Fruit fly (Drosophila melanogaster): Measurements from ENCODE around the gene CG8852.

Gene CG8852

dm6 chr2L:3475948-3476347 lies 49.0 kb upstream of the CG8852 start (continued):
- TF ChIP-seq CG5180 (GFP tag; optimal IDR thresholded peaks at IDR 0.05), result peak; percentile 47
- peak; percentile 18 for TF ChIP-seq en (GFP tag; optimal IDR thresholded peaks at IDR 0.05)
- no peak for TF ChIP-seq CG4707 (GFP tag; optimal IDR thresholded peaks at IDR 0.05)
- peak; percentile 29 for TF ChIP-seq NK7.1 (GFP tag; optimal IDR thresholded peaks at IDR 0.05)
- TF ChIP-seq CG7786 (GFP tag; optimal IDR thresholded peaks at IDR 0.05), result peak; percentile 47
- peak; percentile 82 for TF ChIP-seq CG30403 (GFP tag; optimal IDR thresholded peaks at IDR 0.05)
- TF ChIP-seq BtbVII (GFP tag; optimal IDR thresholded peaks at IDR 0.05), result peak; percentile 62
- no peak for TF ChIP-seq toy (GFP tag; IDR thresholded peaks at IDR 0.05)
- TF ChIP-seq sqz (GFP tag; optimal IDR thresholded peaks at IDR 0.05), result no peak
- peak; percentile 58; the same call in 1 of the 2 replicates for TF ChIP-seq CG32532 (GFP tag; IDR thresholded peaks at IDR 0.05)
- peak; percentile 26 for TF ChIP-seq CG12744 (GFP tag; optimal IDR thresholded peaks at IDR 0.05)
- TF ChIP-seq B-H2 (GFP tag; optimal IDR thresholded peaks at IDR 0.05), result no peak
- peak; percentile 56 for TF ChIP-seq zfh2 (GFP tag; optimal IDR thresholded peaks at IDR 0.05)
- peak; percentile 20 for TF ChIP-seq Camta (GFP tag; optimal IDR thresholded peaks at IDR 0.05)
- no peak for TF ChIP-seq zfh1 (GFP tag; IDR thresholded peaks at IDR 0.05)
- peak; percentile 55; the same call in 1 of the 3 replicates for TF ChIP-seq Dbx (GFP tag; IDR thresholded peaks at IDR 0.05)
- TF ChIP-seq TFAM (GFP tag; optimal IDR thresholded peaks at IDR 0.05), result no peak
- TF ChIP-seq CG3995 (GFP tag; optimal IDR thresholded peaks at IDR 0.05), result peak; percentile 11
- TF ChIP-seq slp2 (GFP tag; optimal IDR thresholded peaks at IDR 0.05), result peak; percentile 2
- peak; percentile 26 for TF ChIP-seq dmrt11E (tag; optimal IDR thresholded peaks at IDR 0.05)
- TF ChIP-seq bowl (GFP tag; IDR thresholded peaks at IDR 0.05), result no peak
- TF ChIP-seq cg (GFP tag; optimal IDR thresholded peaks at IDR 0.05), result no peak
- peak; percentile 53 for TF ChIP-seq CG12155 (GFP tag; optimal IDR thresholded peaks at IDR 0.05)
- TF ChIP-seq Antp (GFP tag; optimal IDR thresholded peaks at IDR 0.05), result peak; percentile 22
- peak; percentile 49; the same call in 1 of the 2 replicates for TF ChIP-seq CG14014 (GFP tag; IDR thresholded peaks at IDR 0.05)
- peak; percentile 10 for TF ChIP-seq cato (GFP tag; optimal IDR thresholded peaks at IDR 0.05; ENCODE audit: borderline replicate concordance)
- peak; percentile 80 for TF ChIP-seq CG15269 (tag; optimal IDR thresholded peaks at IDR 0.05)
- peak; percentile 6 for TF ChIP-seq CG18476 (GFP tag; optimal IDR thresholded peaks at IDR 0.05)
- peak; percentile 82 for TF ChIP-seq Ptx1 (GFP tag; IDR thresholded peaks at IDR 0.05)
- TF ChIP-seq Xrp1 (GFP tag; IDR thresholded peaks at IDR 0.05), result peak; percentile 39; the same call in 1 of the 2 replicates
- 0 out of 3 replicates have a peak, but pooled peaks have one; percentile 62 for TF ChIP-seq CG11456 (GFP tag; IDR thresholded peaks at IDR 0.05)
- TF ChIP-seq bsh (GFP tag; optimal IDR thresholded peaks at IDR 0.05), result peak in 1 of 2 experiments; percentile 42
- TF ChIP-seq bab2 (GFP tag; optimal IDR thresholded peaks at IDR 0.05), result peak; percentile 50
- TF ChIP-seq crp (GFP tag; optimal IDR thresholded peaks at IDR 0.05), result no peak
- TF ChIP-seq br (optimal IDR thresholded peaks at IDR 0.05), result no peak
- TF ChIP-seq sim (GFP tag; IDR thresholded peaks at IDR 0.05), result no peak
- no peak for TF ChIP-seq twi (tag; optimal IDR thresholded peaks at IDR 0.05)
- peak; percentile 51 for TF ChIP-seq ATbp (GFP tag; optimal IDR thresholded peaks at IDR 0.05)
- TF ChIP-seq Deaf1 (tag; optimal IDR thresholded peaks at IDR 0.05), result peak; percentile 18
- peak; percentile 64 for TF ChIP-seq tap (tag; optimal IDR thresholded peaks at IDR 0.05)
- peak; percentile 57 for TF ChIP-seq Abd-B (GFP tag; optimal IDR thresholded peaks at IDR 0.05)
- 0 out of 3 replicates have a peak, but pooled peaks have one; percentile 44 for TF ChIP-seq H15 (GFP tag; IDR thresholded peaks at IDR 0.05)
- peak; percentile 60 for TF ChIP-seq phol (tag; optimal IDR thresholded peaks at IDR 0.05)
- TF ChIP-seq Sox102F (GFP tag; optimal IDR thresholded peaks at IDR 0.05), result peak; percentile 65
- peak; percentile 58 for TF ChIP-seq CG6689 (GFP tag; IDR thresholded peaks at IDR 0.05)
- TF ChIP-seq CG17802 (tag; optimal IDR thresholded peaks at IDR 0.05), result no peak
- TF ChIP-seq row (GFP tag; IDR thresholded peaks at IDR 0.05), result peak; percentile 82
- TF ChIP-seq CG31441 (GFP tag; IDR thresholded peaks at IDR 0.05), result peak; percentile 61
- peak; percentile 44 for TF ChIP-seq pho (GFP tag; optimal IDR thresholded peaks at IDR 0.05)
- peak; percentile 26 for TF ChIP-seq CG10654 (GFP tag; optimal IDR thresholded peaks at IDR 0.05)
- no peak for TF ChIP-seq yki (optimal IDR thresholded peaks at IDR 0.05)
- peak; percentile 48 for TF ChIP-seq CG10274 (GFP tag; optimal IDR thresholded peaks at IDR 0.05)

All from whole organism, embryonic.